3 worm cellular contexts compared by ENCODE assay signal in genomic region chrIII:11424815-11425214, ce11.
TF ChIP-seq lines count a peak whose summit lies in the region.

No protein-coding gene starts in this region.

TF ChIP-seq in whole organism, L4 larva, 104 proteins besides CTCF, POLR2A, EP300 and RAD21:
- TF ChIP-seq arid-1 (GFP tag; conservative IDR thresholded peaks at IDR 0.05; lab: Robert Waterston, UW) (0 out of 2 replicates have a peak, but pooled peaks have one; percentile 15), spr-1 (tag; optimal IDR thresholded peaks at IDR 0.05; lab: Kevin White, UChicago) (no peak)
TF ChIP-seq in whole organism, L4 larva: peak in this region for 1.

TF ChIP-seq in whole organism, early embryonic, 17 proteins besides CTCF, POLR2A, EP300 and RAD21:
- TF ChIP-seq hnd-1 (tag; optimal IDR thresholded peaks at IDR 0.05; lab: Kevin White, UChicago) (no peak), ama-1 (optimal IDR thresholded peaks at IDR 0.05; lab: Kevin White, UChicago) (no peak), F13C5.2 (tag; optimal IDR thresholded peaks at IDR 0.05; lab: Kevin White, UChicago) (no peak), pes-1 (GFP tag; IDR thresholded peaks at IDR 0.05; lab: Robert Waterston, UW) (no peak), hmbx-1 (tag; optimal IDR thresholded peaks at IDR 0.05; lab: Kevin White, UChicago) (no peak), ceh-36 (tag; optimal IDR thresholded peaks at IDR 0.05; lab: Kevin White, UChicago) (peak; percentile 89)
TF ChIP-seq in whole organism, early embryonic: peak in this region for 1.

TF ChIP-seq in whole organism, late embryonic, 69 proteins besides CTCF, POLR2A, EP300 and RAD21:
- no peak for TF ChIP-seq zip-5 (tag; optimal IDR thresholded peaks at IDR 0.05; lab: Kevin White, UChicago)
- TF ChIP-seq dve-1 (tag; optimal IDR thresholded peaks at IDR 0.05; lab: Kevin White, UChicago) = peak; percentile 54

Comparison
In these comparisons a context has a peak if more than half of its experiments do, and no peak if none do; other contexts are left out.
1. Of the 7 proteins assayed by ChIP-seq in both whole organism, L4 larva and whole organism, late embryonic: peak only in whole organism, L4 larva: none; only in whole organism, late embryonic: dve-1; in both: none; in neither: 6.